Worm (Caenorhabditis elegans) whole organism, L4/young adult: ENCODE results near the gene W02A2.5.
A peak's percentile ranks its signal among the peaks of the same experiment; 100 is the strongest.

Experiments used
- W03F9.2 ChIP-seq: fragments of 150-350 bp; optimal IDR thresholded peaks from 2 replicates; lab custom pipeline; 2014; ENCODE audit warnings: missing biosample characterization, missing genetic modification characterization
- dao-5 ChIP-seq: sonication (generic microtip); optimal IDR thresholded peaks from 2 replicates; lab custom pipeline; 2016; ENCODE audit warnings: missing genotype, missing genetic modification characterization, moderate library complexity, missing compliant biosample characterization
- him-1 ChIP-seq: sonication (generic microtip); optimal IDR thresholded peaks from 2 replicates; lab custom pipeline; 2016; ENCODE audit warnings: missing genotype, missing genetic modification reagents, missing genetic modification characterization, missing compliant biosample characterization

W02A2.5 gene

ce11 chrIV:13388779-13389178 is 46.1 kb downstream of the W02A2.5 start:
- TF ChIP-seq dao-5 (tag; lab: Kevin White, UChicago) = no peak
- TF ChIP-seq W03F9.2 (tag; lab: Kevin White, UChicago) = no peak
- peak; percentile 42 for TF ChIP-seq him-1 (tag; lab: Kevin White, UChicago)

- no peak for TF ChIP-seq him-1 (tag; lab: Kevin White, UChicago)
These were observed 46.6 kb downstream of the W02A2.5 start for ce11 chrIV:13389237-13389636.

ce11 chrIV:13390770-13391169 is 48.1 kb downstream of the W02A2.5 start:
- no peak for TF ChIP-seq dao-5 (tag; lab: Kevin White, UChicago)
- TF ChIP-seq him-1 (tag; lab: Kevin White, UChicago) = no peak
- TF ChIP-seq W03F9.2 (tag; lab: Kevin White, UChicago) = no peak

ce11 chrIV:13392230-13392629 is 49.6 kb downstream of the W02A2.5 start:
- TF ChIP-seq him-1 (tag; lab: Kevin White, UChicago) = no peak
- no peak for TF ChIP-seq dao-5 (tag; lab: Kevin White, UChicago)
- TF ChIP-seq W03F9.2 (tag; lab: Kevin White, UChicago) = no peak

ce11 chrIV:13393246-13393716 is 50.6 kb downstream of the W02A2.5 start:
- TF ChIP-seq him-1 (tag; lab: Kevin White, UChicago) (no peak), dao-5 (tag; lab: Kevin White, UChicago) (no peak), W03F9.2 (tag; lab: Kevin White, UChicago) (peak; percentile 21)

ce11 chrIV:13394686-13395085 is 52.0 kb downstream of the W02A2.5 start:
- no peak for TF ChIP-seq W03F9.2 (tag; lab: Kevin White, UChicago)
- TF ChIP-seq dao-5 (tag; lab: Kevin White, UChicago) = no peak
- no peak for TF ChIP-seq him-1 (tag; lab: Kevin White, UChicago)

- TF ChIP-seq dao-5 (tag; lab: Kevin White, UChicago) (no peak), W03F9.2 (tag; lab: Kevin White, UChicago) (no peak), him-1 (tag; lab: Kevin White, UChicago) (peak; percentile 67)
These were observed 52.6 kb downstream of the W02A2.5 start for ce11 chrIV:13395255-13395654.
